Fruit fly (Drosophila melanogaster): ENCODE results near the gene Ir87a.

The Ir87a gene

dm6 chr3R:13388160-13388870, 31.8 kb upstream of the Ir87a start, which contains the start of gene CG9799:
CG9799 (minus strand) TSS chr3R:13388709.
- TF ChIP-seq CG1621 (tag; optimal IDR thresholded peaks at IDR 0.05) (peak; percentile 78), Sox102F (GFP tag; optimal IDR thresholded peaks at IDR 0.05) (no peak), esn (GFP tag; optimal IDR thresholded peaks at IDR 0.05) (peak; percentile 2)

DNA sequence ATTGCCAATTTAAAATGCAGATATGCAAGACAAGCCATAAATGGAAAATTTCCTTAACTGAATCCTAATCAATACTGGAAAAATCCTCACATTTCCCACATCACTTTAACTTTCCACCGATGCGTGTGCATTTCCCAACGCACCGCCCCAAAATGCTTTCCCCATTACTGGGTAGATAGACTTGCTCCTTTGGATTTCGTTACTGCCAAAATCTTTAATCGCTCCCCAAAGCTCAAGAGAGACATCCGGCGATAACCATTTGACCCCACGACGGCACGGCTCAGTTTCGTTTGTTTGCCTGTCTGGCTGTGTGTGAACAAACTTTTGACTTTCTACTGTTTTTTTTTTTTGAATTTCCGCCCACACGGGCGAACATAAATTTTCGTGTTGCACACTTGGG, 29.6 kb upstream of the Ir87a start:
- TF ChIP-seq lz (GFP tag; optimal IDR thresholded peaks at IDR 0.05) (no peak), svp (GFP tag) (peak; percentile 96)

DNA sequence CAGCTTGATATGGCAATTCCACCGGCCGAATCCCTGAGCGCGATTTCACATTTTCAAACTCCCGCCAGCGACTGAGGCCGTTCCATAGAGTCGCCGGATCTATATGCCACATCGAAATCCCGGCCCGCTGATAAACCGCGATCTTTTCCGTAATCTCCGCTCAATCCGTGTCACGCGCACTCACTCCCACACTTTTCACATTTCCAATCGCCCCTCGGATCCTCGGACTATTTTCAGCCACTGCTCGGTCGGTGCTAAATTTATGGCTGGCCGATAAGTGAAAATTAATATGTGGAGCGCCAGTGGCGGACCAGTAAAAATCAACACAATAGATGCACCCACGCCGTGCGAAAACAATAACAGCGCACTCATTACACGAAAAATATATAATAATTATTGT, 27.1 kb upstream of the Ir87a start:
- TF ChIP-seq svp (GFP tag) (peak; percentile 96), acj6 (GFP tag; optimal IDR thresholded peaks at IDR 0.05) (no peak)

- TF ChIP-seq CG3032 (tag; optimal IDR thresholded peaks at IDR 0.05) (no peak), dsx (GFP tag; optimal IDR thresholded peaks at IDR 0.05; ENCODE audit: poor library complexity, severe bottlenecking) (no peak), CG11902 (GFP tag; optimal IDR thresholded peaks at IDR 0.05) (no peak), Gug (GFP tag; IDR thresholded peaks at IDR 0.05) (no peak), eg (GFP tag; IDR thresholded peaks at IDR 0.05) (no peak), CG3919 (GFP tag; optimal IDR thresholded peaks at IDR 0.05) (no peak), CG6792 (GFP tag; optimal IDR thresholded peaks at IDR 0.05) (no peak)
These were observed 24.9 kb upstream of the Ir87a start, which contains the start of gene CCHa2 for dm6 chr3R:13395133-13395532. CCHa2 (minus strand) TSS chr3R:13395197.

dm6 chr3R:13397040-13397439, 23.0 kb upstream of the Ir87a start, which contains the start of gene CG14374:
CG14374 (minus strand) TSS chr3R:13397140.
- TF ChIP-seq Smox (GFP tag; optimal IDR thresholded peaks at IDR 0.05), result no peak
- TF ChIP-seq fd85E (GFP tag; optimal IDR thresholded peaks at IDR 0.05), result no peak
- no peak for TF ChIP-seq Hr38 (GFP tag; optimal IDR thresholded peaks at IDR 0.05)
- TF ChIP-seq cyc (GFP tag; optimal IDR thresholded peaks at IDR 0.05), result no peak
- TF ChIP-seq Gug (GFP tag; IDR thresholded peaks at IDR 0.05), result no peak
- no peak for TF ChIP-seq CG8119 (GFP tag; IDR thresholded peaks at IDR 0.05)
- TF ChIP-seq CG16779 (tag; optimal IDR thresholded peaks at IDR 0.05), result no peak
- no peak for TF ChIP-seq svp (GFP tag)
- TF ChIP-seq CG10669 (GFP tag; optimal IDR thresholded peaks at IDR 0.05), result no peak
- TF ChIP-seq CG6792 (GFP tag; optimal IDR thresholded peaks at IDR 0.05), result no peak
- no peak for TF ChIP-seq net (GFP tag; optimal IDR thresholded peaks at IDR 0.05)
- TF ChIP-seq CG11294 (GFP tag; IDR thresholded peaks at IDR 0.05), result no peak
- TF ChIP-seq dac (GFP tag; optimal IDR thresholded peaks at IDR 0.05), result no peak
- no peak for TF ChIP-seq pdm3 (GFP tag; optimal IDR thresholded peaks at IDR 0.05)
- TF ChIP-seq lz (GFP tag; optimal IDR thresholded peaks at IDR 0.05), result no peak
- no peak for TF ChIP-seq Sox14 (GFP tag; optimal IDR thresholded peaks at IDR 0.05)
- TF ChIP-seq esn (GFP tag; optimal IDR thresholded peaks at IDR 0.05), result no peak
- TF ChIP-seq CG34406 (GFP tag; optimal IDR thresholded peaks at IDR 0.05), result no peak
- TF ChIP-seq dsx (GFP tag; optimal IDR thresholded peaks at IDR 0.05; ENCODE audit: poor library complexity, severe bottlenecking), result no peak
- no peak for TF ChIP-seq Eip75B (GFP tag; optimal IDR thresholded peaks at IDR 0.05)

dm6 chr3R:13397535-13397934, 22.5 kb upstream of the Ir87a start, which contains the start of gene CG14377:
CG14377 (plus strand) TSS chr3R:13397835.
- TF ChIP-seq CG11902 (GFP tag; optimal IDR thresholded peaks at IDR 0.05), result no peak
- TF ChIP-seq dsx (GFP tag; optimal IDR thresholded peaks at IDR 0.05; ENCODE audit: poor library complexity, severe bottlenecking), result no peak
- no peak for TF ChIP-seq CG11762 (GFP tag; optimal IDR thresholded peaks at IDR 0.05; ENCODE audit: insufficient read depth)
- no peak for TF ChIP-seq CG6854 (GFP tag; optimal IDR thresholded peaks at IDR 0.05)
